Worm (Caenorhabditis elegans) whole organism, late embryonic: Measurements from ENCODE around the gene F48B9.3.

Source experiments
- K09A11.1 ChIP-seq: sonication (generic microtip); optimal IDR thresholded peaks from 2 replicates; lab custom pipeline; 2017; ENCODE audit warnings: antibody characterized with exemption, mild to moderate bottlenecking, missing genetic modification characterization, missing compliant biosample characterization; ENCODE audit not compliant: insufficient read depth
- ahr-1 ChIP-seq: sonication (generic microtip); optimal IDR thresholded peaks from 2 replicates; lab custom pipeline; 2016; ENCODE audit warnings: missing genetic modification characterization, missing compliant biosample characterization
- ceh-19 ChIP-seq: fragments of 200-800 bp; sonication (Bioruptor generic); optimal IDR thresholded peaks from 2 replicates; lab custom pipeline; 2018; ENCODE audit warnings: mild to moderate bottlenecking, missing genetic modification characterization, missing compliant biosample characterization
- ceh-2 ChIP-seq: sonication (generic microtip); optimal IDR thresholded peaks from 2 replicates; lab custom pipeline; 2016; ENCODE audit warnings: missing genotype, missing genetic modification characterization, missing compliant biosample characterization
- ceh-31 ChIP-seq: sonication (generic microtip); optimal IDR thresholded peaks from 2 replicates; lab custom pipeline; 2016; ENCODE audit warnings: missing genetic modification characterization, missing compliant biosample characterization
- ceh-45 ChIP-seq: fragments of 200-800 bp; sonication (Bioruptor generic); IDR thresholded peaks from 2 replicates; pipeline ENCODE4 v1.3.6; 2022; ENCODE audit warnings: missing genetic modification reagents, missing genetic modification characterization, missing compliant biosample characterization
- ceh-48 ChIP-seq: sonication (generic microtip); optimal IDR thresholded peaks from 2 replicates; lab custom pipeline; 2016; ENCODE audit warnings: missing genetic modification characterization, inconsistent platforms, missing compliant biosample characterization
- che-1 ChIP-seq: sonication (generic microtip); optimal IDR thresholded peaks from 2 replicates; lab custom pipeline; 2016; ENCODE audit warnings: mild to moderate bottlenecking, missing genetic modification characterization, missing compliant biosample characterization
- dve-1 ChIP-seq: sonication (generic microtip); optimal IDR thresholded peaks from 2 replicates; lab custom pipeline; 2017; ENCODE audit warnings: antibody characterized with exemption, mild to moderate bottlenecking, missing genetic modification characterization, missing compliant biosample characterization
- elt-2 ChIP-seq: sonication (generic microtip); optimal IDR thresholded peaks from 2 replicates; lab custom pipeline; 2016; ENCODE audit warnings: missing genetic modification reagents, missing genetic modification characterization, missing compliant biosample characterization
- ets-4 ChIP-seq: sonication (generic microtip); optimal IDR thresholded peaks from 2 replicates; lab custom pipeline; 2016; ENCODE audit warnings: missing genetic modification characterization, missing compliant biosample characterization
- eyg-1 ChIP-seq: sonication (generic microtip); optimal IDR thresholded peaks from 2 replicates; lab custom pipeline; 2016; ENCODE audit warnings: missing genotype, missing genetic modification characterization, missing compliant biosample characterization
- fkh-10 ChIP-seq: fragments of 150-350 bp; optimal IDR thresholded peaks from 2 replicates; lab custom pipeline; 2014; ENCODE audit warnings: missing biosample characterization, missing genetic modification reagents, missing genetic modification characterization
- hlh-13 ChIP-seq: fragments of 200-800 bp; sonication (Bioruptor generic); optimal IDR thresholded peaks from 2 replicates; lab custom pipeline; 2018; ENCODE audit warnings: mild to moderate bottlenecking, missing genetic modification characterization, missing compliant biosample characterization
- hlh-30 ChIP-seq: sonication (generic microtip); optimal IDR thresholded peaks from 2 replicates; lab custom pipeline; 2017; ENCODE audit warnings: antibody characterized with exemption, missing genetic modification characterization, missing compliant biosample characterization; ENCODE audit not compliant: insufficient read depth
- hlh-8 ChIP-seq: sonication (generic microtip); optimal IDR thresholded peaks from 2 replicates; lab custom pipeline; 2016; ENCODE audit warnings: missing genotype, missing genetic modification characterization, missing compliant biosample characterization
- lim-6 ChIP-seq: sonication (generic microtip); optimal IDR thresholded peaks from 2 replicates; lab custom pipeline; 2016; ENCODE audit warnings: missing genetic modification characterization, missing compliant biosample characterization
- lin-11 ChIP-seq: fragments of 200-800 bp; sonication (Bioruptor generic); optimal IDR thresholded peaks from 2 replicates; lab custom pipeline; 2018; ENCODE audit warnings: mild to moderate bottlenecking, missing genetic modification characterization, missing compliant biosample characterization
- nfya-1 ChIP-seq: sonication (generic microtip); optimal IDR thresholded peaks from 2 replicates; lab custom pipeline; 2017; ENCODE audit warnings: missing genetic modification characterization, mild to moderate bottlenecking, missing compliant biosample characterization, antibody characterized with exemption, moderate library complexity
- nhr-11 ChIP-seq: fragments of 150-350 bp; optimal IDR thresholded peaks from 2 replicates; lab custom pipeline; 2014; ENCODE audit warnings: missing biosample characterization, missing genetic modification characterization
- npax-4 ChIP-seq: sonication (generic microtip); optimal IDR thresholded peaks from 2 replicates; lab custom pipeline; 2016; ENCODE audit warnings: missing genetic modification characterization, missing compliant biosample characterization
- pag-3 ChIP-seq: sonication (generic microtip); optimal IDR thresholded peaks from 2 replicates; lab custom pipeline; 2016; ENCODE audit warnings: missing compliant biosample characterization, missing genetic modification characterization, borderline replicate concordance
- pat-9 ChIP-seq: fragments of 200-800 bp; sonication (Bioruptor generic); optimal IDR thresholded peaks from 2 replicates; lab custom pipeline; 2018; ENCODE audit warnings: mild to moderate bottlenecking, missing genetic modification characterization, moderate library complexity, missing compliant biosample characterization
- pax-1 ChIP-seq: fragments of 150-350 bp; optimal IDR thresholded peaks from 2 replicates; lab custom pipeline; 2014; ENCODE audit warnings: missing biosample characterization, missing genetic modification characterization
- pha-2 ChIP-seq: sonication (generic microtip); optimal IDR thresholded peaks from 2 replicates; lab custom pipeline; 2017; ENCODE audit warnings: mild to moderate bottlenecking, missing genetic modification characterization, missing compliant biosample characterization
- sdc-2 ChIP-seq: sonication (generic microtip); optimal IDR thresholded peaks from 2 replicates; lab custom pipeline; 2016; ENCODE audit warnings: missing genotype, missing genetic modification characterization, missing compliant biosample characterization
- sox-4 ChIP-seq: sonication (generic microtip); optimal IDR thresholded peaks from 2 replicates; lab custom pipeline; 2017; ENCODE audit warnings: mild to moderate bottlenecking, missing genetic modification characterization, inconsistent platforms, missing compliant biosample characterization
- tbx-2 ChIP-seq: sonication (generic microtip); optimal IDR thresholded peaks from 2 replicates; lab custom pipeline; 2016; ENCODE audit warnings: missing genetic modification characterization, missing compliant biosample characterization
- tbx-7 ChIP-seq: sonication (generic microtip); optimal IDR thresholded peaks from 2 replicates; lab custom pipeline; 2016; ENCODE audit warnings: missing genotype, missing genetic modification characterization, missing compliant biosample characterization
- zip-5 ChIP-seq: sonication (generic microtip); optimal IDR thresholded peaks from 2 replicates; lab custom pipeline; 2016; ENCODE audit warnings: missing genetic modification characterization, missing compliant biosample characterization

Gene F48B9.3

DNA sequence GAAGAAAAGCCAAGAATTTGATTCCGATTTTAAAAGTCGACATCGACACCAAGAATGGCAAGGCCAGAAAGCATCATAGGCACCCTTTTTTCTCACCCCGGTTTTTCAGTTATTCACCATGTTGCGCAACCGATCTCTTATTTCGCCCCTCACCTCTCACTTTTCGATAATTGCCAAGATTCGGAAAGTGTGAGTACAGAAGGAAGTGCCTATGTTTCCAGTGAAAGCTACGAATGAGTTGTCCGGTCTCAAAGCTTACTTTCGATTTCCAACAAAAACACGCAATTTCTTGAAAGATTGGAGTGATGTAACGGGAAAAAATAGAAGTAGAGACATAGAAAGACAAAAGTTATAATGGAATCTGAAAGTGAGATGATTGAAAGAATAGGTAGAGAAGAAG lies 11.1 kb upstream of the F48B9.3 start:
- TF ChIP-seq dve-1 (no peak), ceh-19 (GFP tag; lab: Kevin White, UChicago) (no peak), ceh-45 (no peak), pat-9 (tag; lab: Kevin White, UChicago) (no peak), pha-2 (tag; lab: Kevin White, UChicago) (no peak), che-1 (tag; lab: Kevin White, UChicago) (no peak), lim-6 (tag; lab: Kevin White, UChicago) (no peak), ceh-48 (tag; lab: Kevin White, UChicago) (no peak), fkh-10 (GFP tag; lab: Kevin White, UChicago) (no peak)

DNA sequence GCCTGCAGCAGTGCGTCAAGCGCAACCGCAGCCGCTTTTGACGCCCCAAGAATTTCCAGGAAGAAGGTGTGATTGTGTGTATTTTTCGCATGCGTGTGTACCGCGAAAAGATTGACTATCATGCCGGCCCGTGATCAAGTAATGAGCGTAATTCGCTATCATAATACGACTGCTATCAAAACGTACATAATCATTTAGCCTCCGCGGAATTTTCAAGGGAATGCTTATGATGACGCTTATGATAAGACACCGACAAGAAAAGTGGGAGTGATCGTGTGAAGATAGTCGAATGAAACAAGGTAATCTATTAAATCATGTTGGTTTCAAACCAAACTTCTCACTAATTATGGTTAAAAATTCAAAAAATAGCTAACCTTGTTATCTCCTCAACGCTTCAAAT lies 7.0 kb upstream of the F48B9.3 start:
- TF ChIP-seq ceh-31 = no peak
- peak; percentile 17 for TF ChIP-seq elt-2 (tag; lab: Kevin White, UChicago)
- TF ChIP-seq K09A11.1 (tag; lab: Kevin White, UChicago) = no peak
- no peak for TF ChIP-seq tbx-7 (tag; lab: Kevin White, UChicago)
- TF ChIP-seq ahr-1 (tag; lab: Kevin White, UChicago) = no peak
- TF ChIP-seq, all 69 proteins: peak for 1

- TF ChIP-seq hlh-8 (tag; lab: Kevin White, UChicago) (no peak), hlh-30 (tag; lab: Kevin White, UChicago) (no peak), pax-1 (no peak)
These were observed 1.8 kb upstream of the F48B9.3 start, which contains the start of gene pdf-2 for ce11 chrX:2163084-2163483. TSS of gene pdf-2 (plus strand) at chrX:2163384.

ce11 chrX:2176361-2176880 lies 11.6 kb downstream of the F48B9.3 start, which contains the start of gene F48B9.8:
TSS of gene F48B9.8 (minus strand) at chrX:2176411.
- no peak for TF ChIP-seq tbx-2 (tag; lab: Kevin White, UChicago)
- peak; percentile 63 for TF ChIP-seq ceh-48 (tag; lab: Kevin White, UChicago)
- TF ChIP-seq hlh-13 = no peak
- no peak for TF ChIP-seq ceh-2 (tag; lab: Kevin White, UChicago)
- TF ChIP-seq sdc-2 (tag; lab: Kevin White, UChicago) = no peak

- TF ChIP-seq nhr-11 (tag; lab: Kevin White, UChicago) (no peak), zip-5 (tag; lab: Kevin White, UChicago) (no peak), nfya-1 (tag; lab: Kevin White, UChicago) (no peak), fkh-10 (GFP tag; lab: Kevin White, UChicago) (no peak), eyg-1 (tag; lab: Kevin White, UChicago) (no peak), ceh-45 (no peak), tbx-7 (tag; lab: Kevin White, UChicago) (no peak), lin-11 (tag; lab: Kevin White, UChicago) (no peak)
These were observed 13.0 kb downstream of the F48B9.3 start for ce11 chrX:2177731-2178326.

- TF ChIP-seq elt-2 (tag; lab: Kevin White, UChicago) = peak; percentile 51
- no peak for TF ChIP-seq pat-9 (tag; lab: Kevin White, UChicago)
These were observed 13.6 kb downstream of the F48B9.3 start for ce11 chrX:2178410-2178944.

DNA sequence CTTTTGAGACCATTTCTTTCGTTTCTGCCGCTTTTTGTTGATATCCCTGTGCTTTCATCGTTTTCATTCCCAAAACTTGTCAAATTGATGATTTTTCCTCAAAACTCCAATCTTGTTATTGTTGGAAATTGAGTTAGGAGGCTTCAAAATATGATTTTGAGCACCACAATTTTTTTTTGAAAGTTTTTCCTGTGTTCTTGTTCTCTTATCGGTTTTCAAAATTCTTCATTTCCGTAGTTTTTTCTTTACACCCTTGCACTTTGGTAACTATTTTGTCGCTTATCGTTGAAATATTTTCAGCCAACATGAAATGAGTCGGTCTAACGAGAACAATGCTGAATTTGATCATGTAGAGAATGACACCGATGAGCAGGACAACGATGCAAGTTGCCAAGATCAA lies 15.7 kb downstream of the F48B9.3 start, which contains the start of gene F48B9.1:
TSS of gene F48B9.1 (plus strand) at position 301 of the 400 bp plus-strand sequence.
- no peak for TF ChIP-seq ets-4
- TF ChIP-seq ceh-48 (tag; lab: Kevin White, UChicago) = no peak
- TF ChIP-seq fkh-10 (GFP tag; lab: Kevin White, UChicago) = no peak
- TF ChIP-seq npax-4 (tag; lab: Kevin White, UChicago) = no peak
- no peak for TF ChIP-seq pag-3 (tag; lab: Kevin White, UChicago)
- no peak for TF ChIP-seq ahr-1 (tag; lab: Kevin White, UChicago)
- TF ChIP-seq sox-4 = no peak
- no peak for TF ChIP-seq pax-1
- TF ChIP-seq, all 69 proteins: peak for 0
